Worm (Caenorhabditis elegans) whole organism, late embryonic: ENCODE data around the gene vha-2.

Experiments used
- ceh-14 ChIP-seq: sonication (generic microtip); optimal IDR thresholded peaks from 2 replicates; lab custom pipeline; 2016; ENCODE audit warnings: missing genotype, missing genetic modification characterization, missing compliant biosample characterization
- ceh-18 ChIP-seq: sonication (generic microtip); optimal IDR thresholded peaks from 2 replicates; lab custom pipeline; 2016; ENCODE audit warnings: missing genetic modification characterization, missing compliant biosample characterization
- ceh-48 ChIP-seq: sonication (generic microtip); optimal IDR thresholded peaks from 2 replicates; lab custom pipeline; 2016; ENCODE audit warnings: missing genetic modification characterization, inconsistent platforms, missing compliant biosample characterization

- TF ChIP-seq ceh-18 (tag; lab: Kevin White, UChicago) (no peak), ceh-48 (tag; lab: Kevin White, UChicago) (no peak), ceh-14 (no peak)
These were observed 43.3 kb downstream of the vha-2 start, which contains the start of gene ZK632.9 for ce11 chrIII:9825073-9825828.
